Worm (Caenorhabditis elegans): Measurements from ENCODE around the gene K05B2.4.

DNA sequence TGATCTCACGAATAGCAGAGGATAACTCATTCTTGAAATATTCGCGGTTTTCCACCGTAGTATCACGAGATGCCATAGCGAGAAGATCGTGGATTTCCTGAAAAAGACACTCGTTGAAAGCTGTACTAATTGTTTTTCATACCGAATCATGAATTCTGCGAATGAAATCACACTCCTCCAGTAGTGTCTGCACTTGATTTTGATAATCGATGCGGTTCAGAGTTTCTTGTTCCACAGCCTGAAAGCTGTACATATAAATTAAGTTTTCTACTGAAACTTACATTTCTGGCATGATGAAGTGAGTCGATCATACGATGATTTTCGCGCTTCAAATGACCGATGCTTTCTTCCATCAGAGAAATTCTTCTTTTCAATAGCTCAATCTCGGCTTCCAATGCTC is 6.3 kb downstream of the K05B2.4 start:
- no peak for TF ChIP-seq nhr-12 (tag; optimal IDR thresholded peaks at IDR 0.05)
- no peak for TF ChIP-seq ceh-9 (tag; optimal IDR thresholded peaks at IDR 0.05)
- TF ChIP-seq ama-1 (optimal IDR thresholded peaks at IDR 0.05): no peak
- no peak for TF ChIP-seq pqm-1 (tag; optimal IDR thresholded peaks at IDR 0.05)
- no peak for TF ChIP-seq snpc-4 (tag; optimal IDR thresholded peaks at IDR 0.05)
- TF ChIP-seq skn-1 (tag; optimal IDR thresholded peaks at IDR 0.05): no peak
- TF ChIP-seq ceh-16 (tag; optimal IDR thresholded peaks at IDR 0.05): no peak
- TF ChIP-seq nhr-77 (tag; optimal IDR thresholded peaks at IDR 0.05): no peak
- TF ChIP-seq nhr-25 (tag; optimal IDR thresholded peaks at IDR 0.05): no peak
- no peak for TF ChIP-seq unc-62 (GFP tag; optimal IDR thresholded peaks at IDR 0.05)
- TF ChIP-seq elt-3 (tag; optimal IDR thresholded peaks at IDR 0.05): no peak

All from whole organism, L3 larva.